Worm (Caenorhabditis elegans): ENCODE data around the gene brc-1.

DNA sequence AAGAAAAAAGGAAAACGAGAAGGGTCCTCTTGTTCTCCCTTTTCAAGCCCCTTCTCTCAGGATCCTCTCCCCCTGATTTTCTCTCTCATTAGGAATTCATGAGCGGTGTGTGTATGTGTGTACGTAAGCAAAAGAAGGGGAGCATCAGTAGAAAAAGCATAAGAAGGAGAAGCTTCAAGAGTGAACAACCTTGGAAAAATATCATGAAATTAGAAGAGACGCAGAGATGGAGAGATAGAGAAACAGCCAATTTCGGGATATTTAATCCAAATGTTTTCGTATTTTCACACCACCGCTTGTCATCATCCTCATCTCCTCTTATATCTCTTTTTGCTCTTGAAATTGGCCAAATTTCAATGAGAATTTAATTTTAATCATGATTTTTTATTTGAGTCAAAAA is 20.4 kb upstream of the brc-1 start:
- no peak for TF ChIP-seq cog-1 (tag; optimal IDR thresholded peaks at IDR 0.05)
- no peak for TF ChIP-seq T22C8.4 (GFP tag; IDR thresholded peaks at IDR 0.05)
- no peak for TF ChIP-seq flt-1 (GFP tag; IDR thresholded peaks at IDR 0.05)
- no peak for TF ChIP-seq klf-2 (GFP tag; conservative IDR thresholded peaks at IDR 0.05)
- TF ChIP-seq ztf-23 (GFP tag; IDR thresholded peaks at IDR 0.05), result no peak
- no peak for TF ChIP-seq tab-1 (GFP tag; IDR thresholded peaks at IDR 0.05)
- no peak for TF ChIP-seq ztf-29 (GFP tag; IDR thresholded peaks at IDR 0.05)

Data from whole organism, midembryonic.